Fruit fly (Drosophila melanogaster): Measurements from ENCODE around the gene Syp.
A peak's percentile ranks its signal among the peaks of the same experiment; 100 is the strongest.

Gene Syp

dm6 chr3R:20778285-20778926, 21.9 kb downstream of the Syp start (continued):
- peak; percentile 52 for TF ChIP-seq Hr4 (GFP tag; optimal IDR thresholded peaks at IDR 0.05)
- peak; percentile 77 for TF ChIP-seq CG8319 (GFP tag; optimal IDR thresholded peaks at IDR 0.05)
- peak; percentile 73 for TF ChIP-seq Blimp-1 (GFP tag; optimal IDR thresholded peaks at IDR 0.05)
- no peak for TF ChIP-seq Sox15 (GFP tag; optimal IDR thresholded peaks at IDR 0.05)
- TF ChIP-seq net (GFP tag; optimal IDR thresholded peaks at IDR 0.05), result peak; percentile 89
- peak; percentile 17 for TF ChIP-seq cyc (GFP tag; optimal IDR thresholded peaks at IDR 0.05)
- peak; percentile 70 for TF ChIP-seq pdm3 (GFP tag; optimal IDR thresholded peaks at IDR 0.05)
- TF ChIP-seq Ets21C (GFP tag; optimal IDR thresholded peaks at IDR 0.05), result peak; percentile 31
- TF ChIP-seq Sox14 (GFP tag; optimal IDR thresholded peaks at IDR 0.05), result peak; percentile 71

dm6 chr3R:20779545-20779944, 23.0 kb downstream of the Syp start:
- TF ChIP-seq Met (GFP tag; optimal IDR thresholded peaks at IDR 0.05), result no peak
- TF ChIP-seq OdsH (GFP tag; optimal IDR thresholded peaks at IDR 0.05), result no peak
- no peak for TF ChIP-seq fd85E (GFP tag; optimal IDR thresholded peaks at IDR 0.05)
- no peak for TF ChIP-seq CG34406 (GFP tag; optimal IDR thresholded peaks at IDR 0.05)
- TF ChIP-seq Hr4 (GFP tag; optimal IDR thresholded peaks at IDR 0.05), result no peak
- no peak for TF ChIP-seq CG3919 (GFP tag; optimal IDR thresholded peaks at IDR 0.05)
- no peak for TF ChIP-seq CG6276 (GFP tag; optimal IDR thresholded peaks at IDR 0.05)
- no peak for TF ChIP-seq ss (GFP tag; optimal IDR thresholded peaks at IDR 0.05)
- TF ChIP-seq fd59A (GFP tag; optimal IDR thresholded peaks at IDR 0.05), result no peak
- TF ChIP-seq Eip75B (GFP tag; optimal IDR thresholded peaks at IDR 0.05), result no peak
- no peak for TF ChIP-seq acj6 (GFP tag; optimal IDR thresholded peaks at IDR 0.05)
- no peak for TF ChIP-seq CG6163 (GFP tag; IDR thresholded peaks at IDR 0.05)
- TF ChIP-seq CG32006 (GFP tag; optimal IDR thresholded peaks at IDR 0.05), result no peak
- TF ChIP-seq CG6808 (GFP tag; optimal IDR thresholded peaks at IDR 0.05), result no peak
- TF ChIP-seq CG6792 (GFP tag; optimal IDR thresholded peaks at IDR 0.05), result no peak
- no peak for TF ChIP-seq vri (GFP tag; optimal IDR thresholded peaks at IDR 0.05)
- no peak for TF ChIP-seq Sox14 (GFP tag; optimal IDR thresholded peaks at IDR 0.05)
- no peak for TF ChIP-seq cyc (GFP tag; optimal IDR thresholded peaks at IDR 0.05)
- TF ChIP-seq CG6854 (GFP tag; optimal IDR thresholded peaks at IDR 0.05), result no peak

dm6 chr3R:20779969-20780368, 23.4 kb downstream of the Syp start:
- TF ChIP-seq CG8119 (GFP tag; IDR thresholded peaks at IDR 0.05) (peak; percentile 80; the same call in 2 of the 3 replicates), CG6163 (GFP tag; IDR thresholded peaks at IDR 0.05) (no peak; the same call in none of the 3 replicates), CG4318 (GFP tag; optimal IDR thresholded peaks at IDR 0.05) (no peak), OdsH (GFP tag; optimal IDR thresholded peaks at IDR 0.05) (peak; percentile 16), achi (GFP tag; optimal IDR thresholded peaks at IDR 0.05) (peak; percentile 46), fd59A (GFP tag; optimal IDR thresholded peaks at IDR 0.05) (peak; percentile 12), CG7368 (GFP tag; optimal IDR thresholded peaks at IDR 0.05) (peak; percentile 65), CG15336 (GFP tag; IDR thresholded peaks at IDR 0.05) (peak; percentile 80), Sox15 (GFP tag; optimal IDR thresholded peaks at IDR 0.05) (no peak), CG6276 (GFP tag; optimal IDR thresholded peaks at IDR 0.05) (peak; percentile 67), Hr4 (GFP tag; optimal IDR thresholded peaks at IDR 0.05) (no peak), Met (GFP tag; optimal IDR thresholded peaks at IDR 0.05) (peak; percentile 37), esn (GFP tag; optimal IDR thresholded peaks at IDR 0.05) (peak; percentile 58), dsx (GFP tag; optimal IDR thresholded peaks at IDR 0.05; ENCODE audit: poor library complexity, severe bottlenecking) (peak; percentile 63), Lpt (GFP tag; optimal IDR thresholded peaks at IDR 0.05) (peak; percentile 66), fd85E (GFP tag; optimal IDR thresholded peaks at IDR 0.05) (peak; percentile 81), dac (GFP tag; optimal IDR thresholded peaks at IDR 0.05) (no peak), CG34406 (GFP tag; optimal IDR thresholded peaks at IDR 0.05) (peak; percentile 49), CG9139 (GFP tag; optimal IDR thresholded peaks at IDR 0.05) (peak; percentile 84), vri (GFP tag; optimal IDR thresholded peaks at IDR 0.05) (peak; percentile 69), CG6808 (GFP tag; optimal IDR thresholded peaks at IDR 0.05) (peak; percentile 72), CG31627 (GFP tag; optimal IDR thresholded peaks at IDR 0.05) (no peak), CG10631 (GFP tag; optimal IDR thresholded peaks at IDR 0.05) (no peak), Blimp-1 (GFP tag; optimal IDR thresholded peaks at IDR 0.05) (peak; percentile 82), CG16779 (tag; optimal IDR thresholded peaks at IDR 0.05) (peak; percentile 76), Eip78C (GFP tag) (peak; percentile 91), Sox102F (GFP tag; optimal IDR thresholded peaks at IDR 0.05) (peak; percentile 72), CG10669 (GFP tag; optimal IDR thresholded peaks at IDR 0.05) (peak; percentile 44), net (GFP tag; optimal IDR thresholded peaks at IDR 0.05) (peak; percentile 65), spab (GFP tag; optimal IDR thresholded peaks at IDR 0.05) (peak; percentile 67), CG32006 (GFP tag; optimal IDR thresholded peaks at IDR 0.05) (peak; percentile 0), topi (GFP tag; optimal IDR thresholded peaks at IDR 0.05) (peak; percentile 34), Smox (GFP tag; optimal IDR thresholded peaks at IDR 0.05) (peak; percentile 11), CG8319 (GFP tag; optimal IDR thresholded peaks at IDR 0.05) (no peak), CG1621 (tag; optimal IDR thresholded peaks at IDR 0.05) (peak; percentile 62)
